Worm (Caenorhabditis elegans) whole organism, L1 larva: ENCODE data around the gene F35A5.1.

ENCODE experiments used
- F16B12.6 ChIP-seq: fragments of 150-350 bp; optimal IDR thresholded peaks from 2 replicates; lab custom pipeline; 2014; ENCODE audit warnings: missing biosample characterization, missing genetic modification characterization
- ama-1 ChIP-seq: fragments of 150-350 bp; optimal IDR thresholded peaks from 2 replicates; lab custom pipeline; 2014
- ceh-63 ChIP-seq: fragments of 200-800 bp; sonication (Bioruptor generic); optimal IDR thresholded peaks from 2 replicates; lab custom pipeline; 2018; ENCODE audit warnings: mild to moderate bottlenecking, missing genetic modification characterization, missing compliant biosample characterization
- ceh-8 ChIP-seq: fragments of 200-800 bp; sonication (Bioruptor generic); optimal IDR thresholded peaks from 2 replicates; lab custom pipeline; 2018; ENCODE audit warnings: mild to moderate bottlenecking, missing genetic modification characterization, moderate library complexity, missing compliant biosample characterization
- ceh-82 ChIP-seq, 3 experiments: fragments of 150-350 bp in 1 of 3; sonication (generic microtip) in 2 of 3; optimal IDR thresholded peaks; 2 replicates each; lab custom pipeline; 2014 to 2017; ENCODE audit warnings: missing biosample characterization in 3 of 3, missing genetic modification characterization in 3 of 3
- ces-1 ChIP-seq: fragments of 150-350 bp; optimal IDR thresholded peaks from 2 replicates; lab custom pipeline; 2014; ENCODE audit warnings: missing biosample characterization, missing genetic modification reagents, missing genetic modification characterization
- dpl-1 ChIP-seq, 3 experiments: fragments of 150-350 bp in 2 of 3; sonication (generic microtip) in 1 of 3; optimal IDR thresholded peaks; 2 replicates each; lab custom pipeline; 2014 to 2017; ENCODE audit warnings: missing biosample characterization in 3 of 3, missing genetic modification characterization in 3 of 3, missing genetic modification reagents in 3 of 3
- dsc-1 ChIP-seq: sonication (generic microtip); optimal IDR thresholded peaks from 2 replicates; lab custom pipeline; 2016; ENCODE audit warnings: mild to moderate bottlenecking, missing genetic modification characterization, missing compliant biosample characterization
- efl-1 ChIP-seq, 4 experiments: fragments of 150-350 bp; optimal IDR thresholded peaks in 3 of 4; peaks in 1 of 4; 1 replicate in 1 of 4; 2 replicates in 3 of 4; lab custom pipeline; 2014; ENCODE audit warnings: missing biosample characterization in 2 of 4, missing genetic modification characterization in 2 of 4, missing genetic modification reagents in 2 of 4
- egl-13 ChIP-seq: sonication (generic microtip); optimal IDR thresholded peaks from 2 replicates; lab custom pipeline; 2016; ENCODE audit warnings: missing genotype, missing genetic modification reagents, missing genetic modification characterization, missing compliant biosample characterization
- egl-27 ChIP-seq, 2 experiments: fragments of 150-350 bp in 1 of 2; sonication (generic microtip); optimal IDR thresholded peaks; 3 replicates each; lab custom pipeline; 2017 to 2018; ENCODE audit warnings: missing biosample characterization in 2 of 2, missing genetic modification characterization in 2 of 2, missing genetic modification reagents in 2 of 2
- ets-5 ChIP-seq: fragments of 200-800 bp; sonication (Bioruptor generic); IDR thresholded peaks from 2 replicates; pipeline ENCODE4 v1.3.6; 2022; ENCODE audit warnings: missing genetic modification characterization, missing compliant biosample characterization
- fkh-10 ChIP-seq: sonication (generic microtip); optimal IDR thresholded peaks from 2 replicates; lab custom pipeline; 2017; ENCODE audit warnings: missing biosample characterization, missing genetic modification reagents, missing genetic modification characterization
- fkh-8 ChIP-seq: sonication (generic microtip); optimal IDR thresholded peaks from 2 replicates; lab custom pipeline; 2016; ENCODE audit warnings: mild to moderate bottlenecking, missing genetic modification characterization, missing compliant biosample characterization
- fos-1 ChIP-seq: fragments of 150-350 bp; optimal IDR thresholded peaks from 2 replicates; lab custom pipeline; 2014; ENCODE audit warnings: missing biosample characterization, missing genetic modification characterization
- grh-1 ChIP-seq: fragments of 200-800 bp; sonication (Bioruptor generic); IDR thresholded peaks from 2 replicates; pipeline ENCODE4 v1.3.6; 2022; ENCODE audit warnings: missing genetic modification reagents, missing genetic modification characterization, missing compliant biosample characterization
- hlh-4 ChIP-seq: sonication (generic microtip); optimal IDR thresholded peaks from 2 replicates; lab custom pipeline; 2016; ENCODE audit warnings: mild to moderate bottlenecking, missing genetic modification characterization, missing compliant biosample characterization
- irx-1 ChIP-seq: sonication (generic microtip); optimal IDR thresholded peaks from 2 replicates; lab custom pipeline; 2016; ENCODE audit warnings: missing genetic modification characterization, missing compliant biosample characterization
- lin-14 ChIP-seq: fragments of 200-800 bp; sonication (Bioruptor generic); optimal IDR thresholded peaks from 2 replicates; lab custom pipeline; 2018; ENCODE audit warnings: mild to moderate bottlenecking, missing genetic modification characterization, moderate library complexity, missing compliant biosample characterization
- lin-15B ChIP-seq: fragments of 150-350 bp; sonication (generic microtip); optimal IDR thresholded peaks from 3 replicates; lab custom pipeline; 2014; ENCODE audit warnings: missing biosample characterization, missing genetic modification characterization
- lin-39 ChIP-seq: fragments of 150-350 bp; optimal IDR thresholded peaks from 2 replicates; lab custom pipeline; 2014; ENCODE audit warnings: missing biosample characterization, missing genetic modification reagents, missing genetic modification characterization
- mdl-1 ChIP-seq, 2 experiments: fragments of 150-350 bp; optimal IDR thresholded peaks; 2 replicates each; lab custom pipeline; 2014 to 2017; ENCODE audit warnings: missing biosample characterization in 2 of 2, missing genetic modification characterization in 2 of 2, inconsistent platforms in 1 of 2
- mep-1 ChIP-seq: fragments of 150-350 bp; optimal IDR thresholded peaks from 2 replicates; lab custom pipeline; 2014; ENCODE audit warnings: missing biosample characterization, missing genetic modification characterization
- nhr-11 ChIP-seq: fragments of 150-350 bp; optimal IDR thresholded peaks from 2 replicates; lab custom pipeline; 2014; ENCODE audit warnings: missing biosample characterization, missing genetic modification characterization
- nhr-12 ChIP-seq: sonication (generic microtip); optimal IDR thresholded peaks from 2 replicates; lab custom pipeline; 2017; ENCODE audit warnings: missing biosample characterization, missing genetic modification characterization
- nhr-20 ChIP-seq: sonication (generic microtip); optimal IDR thresholded peaks from 2 replicates; lab custom pipeline; 2016; ENCODE audit warnings: mild to moderate bottlenecking, missing genetic modification characterization, missing compliant biosample characterization
- nhr-71 ChIP-seq: sonication (generic microtip); optimal IDR thresholded peaks from 2 replicates; lab custom pipeline; 2016; ENCODE audit warnings: mild to moderate bottlenecking, missing genetic modification characterization, moderate library complexity, missing compliant biosample characterization
- nhr-77 ChIP-seq: fragments of 150-350 bp; optimal IDR thresholded peaks from 2 replicates; lab custom pipeline; 2014; ENCODE audit warnings: missing biosample characterization, missing genetic modification characterization
- nhr-85 ChIP-seq: sonication (generic microtip); peaks from one replicate; lab custom pipeline; 2016; ENCODE audit warnings: missing genetic modification characterization, inconsistent platforms, missing compliant biosample characterization
- pag-3 ChIP-seq: sonication (generic microtip); optimal IDR thresholded peaks from 2 replicates; lab custom pipeline; 2017; ENCODE audit warnings: missing genetic modification characterization, mild to moderate bottlenecking, missing compliant biosample characterization, antibody characterized with exemption, borderline replicate concordance; ENCODE audit not compliant: insufficient read depth
- pax-3 ChIP-seq: fragments of 200-800 bp; sonication (Bioruptor generic); optimal IDR thresholded peaks from 2 replicates; lab custom pipeline; 2018; ENCODE audit warnings: mild to moderate bottlenecking, missing genetic modification characterization, moderate library complexity, missing compliant biosample characterization
- rnt-1 ChIP-seq: sonication (generic microtip); optimal IDR thresholded peaks from 2 replicates; lab custom pipeline; 2016; ENCODE audit warnings: mild to moderate bottlenecking, missing genetic modification characterization, moderate library complexity, missing compliant biosample characterization
- sptf-1 ChIP-seq: fragments of 150-350 bp; optimal IDR thresholded peaks from 2 replicates; lab custom pipeline; 2014; ENCODE audit warnings: missing biosample characterization, missing genetic modification characterization
- sup-37 ChIP-seq: fragments of 200-800 bp; sonication (Bioruptor generic); optimal IDR thresholded peaks from 2 replicates; lab custom pipeline; 2018; ENCODE audit warnings: mild to moderate bottlenecking, missing genetic modification characterization, missing compliant biosample characterization
- swsn-7 ChIP-seq: sonication (generic microtip); optimal IDR thresholded peaks from 2 replicates; lab custom pipeline; 2016; ENCODE audit warnings: missing genetic modification characterization, missing compliant biosample characterization
- tbx-2 ChIP-seq: sonication (generic microtip); optimal IDR thresholded peaks from 2 replicates; lab custom pipeline; 2016; ENCODE audit warnings: missing genetic modification characterization, missing compliant biosample characterization
- tlp-1 ChIP-seq: fragments of 150-350 bp; optimal IDR thresholded peaks from 2 replicates; lab custom pipeline; 2014; ENCODE audit warnings: missing biosample characterization, missing genetic modification characterization
- unc-86 ChIP-seq: sonication (generic microtip); optimal IDR thresholded peaks from 2 replicates; lab custom pipeline; 2016; ENCODE audit warnings: missing genetic modification characterization, missing compliant biosample characterization
- unc-98 ChIP-seq: fragments of 200-800 bp; sonication (Bioruptor generic); IDR thresholded peaks from 2 replicates; pipeline ENCODE4 v1.3.6; 2022; ENCODE audit warnings: missing genetic modification characterization, missing compliant biosample characterization
- zip-4 ChIP-seq: fragments of 200-800 bp; sonication (Bioruptor generic); optimal IDR thresholded peaks from 2 replicates; lab custom pipeline; 2018; ENCODE audit warnings: mild to moderate bottlenecking, missing genetic modification characterization, moderate library complexity, missing compliant biosample characterization
- ztf-11 ChIP-seq, 2 experiments: sonication (generic microtip); optimal IDR thresholded peaks; 2 replicates each; lab custom pipeline; 2016 to 2017; ENCODE audit warnings: missing genetic modification characterization in 2 of 2, missing biosample characterization in 1 of 2, missing compliant biosample characterization in 1 of 2

The F35A5.1 gene

ce11 chrX:3826172-3826571 lies 18.9 kb downstream of the F35A5.1 start:
- TF ChIP-seq egl-27 (tag; optimal IDR thresholded peaks at IDR 0.05; lab: Kevin White, UChicago) (peak in 1 of 2 experiments; percentile 21), nhr-77 (peak; percentile 44), nhr-11 (tag; lab: Kevin White, UChicago) (no peak), nhr-71 (tag; lab: Kevin White, UChicago) (no peak), lin-14 (GFP tag; lab: Kevin White, UChicago) (peak; percentile 55), efl-1 (optimal IDR thresholded peaks at IDR 0.05; lab: Kevin White, UChicago) (no peak), efl-1 (GFP tag; optimal IDR thresholded peaks at IDR 0.05 in 1 of 2; lab: Kevin White, UChicago) (no peak), swsn-7 (tag; lab: Kevin White, UChicago) (no peak), ceh-82 (tag; optimal IDR thresholded peaks at IDR 0.05; lab: Kevin White, UChicago) (no peak), tlp-1 (tag; lab: Kevin White, UChicago) (no peak), ceh-63 (no peak), mdl-1 (tag; optimal IDR thresholded peaks at IDR 0.05; lab: Kevin White, UChicago) (peak in 1 of 2 experiments; percentile 12), dsc-1 (tag; lab: Kevin White, UChicago) (no peak), sup-37 (no peak), fkh-8 (tag; lab: Kevin White, UChicago) (no peak), tbx-2 (tag; lab: Kevin White, UChicago) (peak; percentile 45), pag-3 (tag; lab: Kevin White, UChicago) (no peak), lin-15B (no peak), lin-39 (tag; lab: Kevin White, UChicago) (no peak), hlh-4 (tag; lab: Kevin White, UChicago) (no peak), dpl-1 (GFP tag; optimal IDR thresholded peaks at IDR 0.05; lab: Kevin White, UChicago) (no peak), ets-5 (no peak), ama-1 (lab: Kevin White, UChicago) (peak; percentile 1), nhr-20 (tag; lab: Kevin White, UChicago) (peak; percentile 5), rnt-1 (tag; lab: Kevin White, UChicago) (peak; percentile 11), nhr-85 (tag; lab: Kevin White, UChicago) (no peak), F16B12.6 (tag; lab: Kevin White, UChicago) (no peak), egl-13 (tag; lab: Kevin White, UChicago) (no peak)

DNA sequence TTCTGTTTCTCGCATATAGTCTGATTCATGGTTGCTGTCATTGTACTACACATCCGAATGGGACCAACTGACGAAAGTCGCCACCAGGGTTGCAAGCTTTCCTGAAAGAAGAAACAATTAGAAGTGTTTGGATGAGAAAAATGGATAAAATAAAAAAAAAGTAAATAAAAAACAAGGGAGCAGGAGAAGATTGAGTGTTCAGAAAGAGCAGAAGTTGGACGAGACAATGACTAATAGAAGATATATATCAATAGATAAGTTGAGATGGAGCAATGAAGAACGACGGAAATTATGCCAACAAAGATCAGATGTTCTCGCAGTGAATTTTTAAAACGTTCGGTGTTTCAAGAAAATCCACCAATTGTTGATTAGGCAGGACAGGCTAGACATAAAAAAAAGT lies 19.6 kb downstream of the F35A5.1 start, which contains the start of gene fkh-9:
Gene fkh-9, minus strand, starts transcription at position 101 of the 400 bp plus-strand sequence.
- no peak for TF ChIP-seq ceh-8 (GFP tag; lab: Kevin White, UChicago)
- no peak for TF ChIP-seq ces-1 (GFP tag; lab: Kevin White, UChicago)
- no peak for TF ChIP-seq pag-3 (tag; lab: Kevin White, UChicago)
- no peak for TF ChIP-seq nhr-12 (tag; lab: Kevin White, UChicago)
- no peak for TF ChIP-seq mep-1 (tag; lab: Kevin White, UChicago)
- no peak for TF ChIP-seq pax-3 (tag; lab: Kevin White, UChicago)
- TF ChIP-seq zip-4 (GFP tag; lab: Kevin White, UChicago): no peak
- no peak for TF ChIP-seq irx-1 (tag; lab: Kevin White, UChicago)
- no peak for TF ChIP-seq unc-86 (tag; lab: Kevin White, UChicago)
- TF ChIP-seq mdl-1 (tag; optimal IDR thresholded peaks at IDR 0.05; lab: Kevin White, UChicago): no peak
- no peak for TF ChIP-seq F16B12.6 (tag; lab: Kevin White, UChicago)
- no peak for TF ChIP-seq sptf-1 (tag; lab: Kevin White, UChicago)
- TF ChIP-seq fos-1: no peak
- no peak for TF ChIP-seq nhr-71 (tag; lab: Kevin White, UChicago)
- no peak for TF ChIP-seq ceh-63
- TF ChIP-seq grh-1 (GFP tag; lab: Robert Waterston, UW): no peak

DNA sequence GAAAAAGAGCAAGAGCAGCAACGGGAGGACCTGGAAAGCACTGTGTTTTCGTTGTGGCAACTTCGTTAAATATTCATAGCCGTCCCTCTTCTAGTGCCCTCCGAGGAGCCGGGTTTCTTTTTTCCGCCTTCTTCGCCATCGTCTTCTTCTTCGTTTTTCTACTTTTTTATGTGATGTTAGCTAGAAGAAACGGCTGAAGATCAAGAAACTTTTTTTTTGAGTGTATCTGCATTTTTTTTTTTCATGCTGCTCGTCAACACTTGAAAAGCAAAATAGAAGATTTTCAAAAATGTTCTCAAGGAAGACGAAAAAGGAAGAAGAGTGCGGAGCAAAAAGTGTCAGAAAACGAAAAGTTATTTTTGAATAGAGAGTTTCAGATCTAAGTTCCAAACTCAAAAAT lies 20.0 kb downstream of the F35A5.1 start:
- peak; percentile 42 for TF ChIP-seq fkh-10 (GFP tag; lab: Kevin White, UChicago)
- TF ChIP-seq unc-98 (GFP tag; lab: Robert Waterston, UW): no peak
- no peak for TF ChIP-seq ztf-11 (tag; optimal IDR thresholded peaks at IDR 0.05; lab: Kevin White, UChicago)
